Fruit fly (Drosophila melanogaster): ENCODE data around the gene natalisin.

The natalisin gene

DNA sequence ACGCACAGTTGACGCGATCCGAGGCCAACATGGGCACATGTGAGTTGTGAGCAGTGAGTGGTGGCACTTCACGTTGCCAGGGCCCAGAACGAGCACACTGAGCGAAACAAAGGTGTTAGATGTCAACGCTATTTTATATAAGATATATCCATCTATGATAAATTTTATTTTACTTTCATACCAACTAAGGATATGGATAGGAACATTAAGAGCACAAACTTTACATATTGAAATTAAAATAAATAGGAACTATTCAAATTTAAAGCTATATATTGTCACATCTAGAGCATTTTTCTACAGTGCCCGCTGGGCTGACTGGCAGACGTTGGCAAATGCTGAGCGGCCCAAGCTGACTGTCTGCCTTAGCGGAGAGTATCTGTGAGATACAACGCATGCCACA lies 51.3 kb downstream of the natalisin start (continued):
- peak; percentile 46 for TF ChIP-seq net (GFP tag; optimal IDR thresholded peaks at IDR 0.05)
- TF ChIP-seq CG31627 (GFP tag; optimal IDR thresholded peaks at IDR 0.05) = no peak
- TF ChIP-seq acj6 (GFP tag; optimal IDR thresholded peaks at IDR 0.05) = peak; percentile 43
- no peak for TF ChIP-seq CG1621 (tag; optimal IDR thresholded peaks at IDR 0.05)
- TF ChIP-seq CG6276 (GFP tag; optimal IDR thresholded peaks at IDR 0.05) = peak; percentile 43
- no peak for TF ChIP-seq fd85E (GFP tag; optimal IDR thresholded peaks at IDR 0.05)
- TF ChIP-seq lz (GFP tag; optimal IDR thresholded peaks at IDR 0.05) = peak; percentile 36
- no peak for TF ChIP-seq Hr38 (GFP tag; optimal IDR thresholded peaks at IDR 0.05)

DNA sequence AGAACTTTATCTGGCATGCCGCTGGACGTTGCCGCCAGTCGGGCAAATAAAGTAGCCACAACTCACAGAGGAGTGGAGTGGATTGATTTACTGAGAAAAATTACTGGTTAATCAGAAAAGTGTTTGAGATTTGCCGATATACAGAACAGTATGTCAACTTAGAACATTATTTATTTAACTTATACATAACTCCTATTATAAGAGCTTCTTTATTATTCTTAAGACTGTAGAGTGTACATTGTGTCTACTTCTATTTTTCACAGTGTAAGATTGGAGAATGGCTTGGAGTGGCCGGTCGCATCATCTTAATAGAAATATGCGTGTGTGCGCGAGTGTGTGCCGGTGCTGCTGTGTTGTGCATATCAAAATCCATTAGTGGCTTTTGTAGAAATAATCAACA lies 52.2 kb downstream of the natalisin start:
- TF ChIP-seq Met (GFP tag; optimal IDR thresholded peaks at IDR 0.05) = peak; percentile 41
- peak; percentile 63 for TF ChIP-seq pdm3 (GFP tag; optimal IDR thresholded peaks at IDR 0.05)
- TF ChIP-seq dac (GFP tag; optimal IDR thresholded peaks at IDR 0.05) = peak; percentile 71
- TF ChIP-seq CG6854 (GFP tag; optimal IDR thresholded peaks at IDR 0.05) = no peak
- TF ChIP-seq spab (GFP tag; optimal IDR thresholded peaks at IDR 0.05) = no peak
- no peak for TF ChIP-seq ss (GFP tag; optimal IDR thresholded peaks at IDR 0.05)
- TF ChIP-seq svp (GFP tag) = peak; percentile 55
- TF ChIP-seq CG7368 (GFP tag; optimal IDR thresholded peaks at IDR 0.05) = peak; percentile 21
- TF ChIP-seq dsx (GFP tag; optimal IDR thresholded peaks at IDR 0.05; ENCODE audit: poor library complexity, severe bottlenecking) = peak; percentile 37
- peak; percentile 91 for TF ChIP-seq CG8119 (GFP tag; IDR thresholded peaks at IDR 0.05)
- TF ChIP-seq CG10669 (GFP tag; optimal IDR thresholded peaks at IDR 0.05) = no peak
- peak; percentile 76 for TF ChIP-seq CG10631 (GFP tag; optimal IDR thresholded peaks at IDR 0.05)
- peak; percentile 21 for TF ChIP-seq CG11762 (GFP tag; optimal IDR thresholded peaks at IDR 0.05; ENCODE audit: insufficient read depth)
- peak; percentile 28 for TF ChIP-seq Eip75B (GFP tag; optimal IDR thresholded peaks at IDR 0.05)
- no peak for TF ChIP-seq fd59A (GFP tag; optimal IDR thresholded peaks at IDR 0.05)
- TF ChIP-seq CG3032 (tag; optimal IDR thresholded peaks at IDR 0.05) = no peak
- peak; percentile 25 for TF ChIP-seq Smox (GFP tag; optimal IDR thresholded peaks at IDR 0.05)
- no peak for TF ChIP-seq cyc (GFP tag; optimal IDR thresholded peaks at IDR 0.05)
- TF ChIP-seq CG32006 (GFP tag; optimal IDR thresholded peaks at IDR 0.05) = peak; percentile 91
- TF ChIP-seq salr (GFP tag; optimal IDR thresholded peaks at IDR 0.05) = peak in 1 of 2 experiments; percentile 78
- TF ChIP-seq Hr39 (GFP tag; optimal IDR thresholded peaks at IDR 0.05) = peak; percentile 31
- peak; percentile 43 for TF ChIP-seq CG6792 (GFP tag; optimal IDR thresholded peaks at IDR 0.05)
- TF ChIP-seq eg (GFP tag; IDR thresholded peaks at IDR 0.05) = peak; percentile 83
- peak; percentile 48 for TF ChIP-seq esn (GFP tag; optimal IDR thresholded peaks at IDR 0.05)
- peak; percentile 66 for TF ChIP-seq CG6276 (GFP tag; optimal IDR thresholded peaks at IDR 0.05)
- TF ChIP-seq Ets96B (tag; optimal IDR thresholded peaks at IDR 0.05) = peak; percentile 44
- TF ChIP-seq CG11902 (GFP tag; optimal IDR thresholded peaks at IDR 0.05) = no peak
- peak; percentile 31 for TF ChIP-seq topi (GFP tag; optimal IDR thresholded peaks at IDR 0.05)
- peak; percentile 27 for TF ChIP-seq CG31627 (GFP tag; optimal IDR thresholded peaks at IDR 0.05)
- TF ChIP-seq CG15336 (GFP tag; IDR thresholded peaks at IDR 0.05) = peak; percentile 91
- TF ChIP-seq net (GFP tag; optimal IDR thresholded peaks at IDR 0.05) = peak; percentile 52
- peak; percentile 85 for TF ChIP-seq CG6163 (GFP tag; IDR thresholded peaks at IDR 0.05)
- peak; percentile 83 for TF ChIP-seq CG4318 (GFP tag; optimal IDR thresholded peaks at IDR 0.05)
- TF ChIP-seq CG11294 (GFP tag; IDR thresholded peaks at IDR 0.05) = peak; percentile 68
- TF ChIP-seq Sox14 (GFP tag; optimal IDR thresholded peaks at IDR 0.05) = peak; percentile 77
- TF ChIP-seq lz (GFP tag; optimal IDR thresholded peaks at IDR 0.05) = peak; percentile 37
- TF ChIP-seq Eip78C (GFP tag) = peak; percentile 87
- TF ChIP-seq achi (GFP tag; optimal IDR thresholded peaks at IDR 0.05) = peak; percentile 76
- TF ChIP-seq acj6 (GFP tag; optimal IDR thresholded peaks at IDR 0.05) = peak; percentile 57
- TF ChIP-seq fkh (GFP tag; optimal IDR thresholded peaks at IDR 0.05) = no peak
- TF ChIP-seq Gug (GFP tag; IDR thresholded peaks at IDR 0.05) = peak; percentile 78
- peak; percentile 32 for TF ChIP-seq CG34406 (GFP tag; optimal IDR thresholded peaks at IDR 0.05)
- TF ChIP-seq Sox15 (GFP tag; optimal IDR thresholded peaks at IDR 0.05) = peak; percentile 4
- peak; percentile 46 for TF ChIP-seq CG3919 (GFP tag; optimal IDR thresholded peaks at IDR 0.05)
- TF ChIP-seq CG8319 (GFP tag; optimal IDR thresholded peaks at IDR 0.05) = no peak
- TF ChIP-seq Lpt (GFP tag; optimal IDR thresholded peaks at IDR 0.05) = peak; percentile 67
- peak; percentile 69 for TF ChIP-seq OdsH (GFP tag; optimal IDR thresholded peaks at IDR 0.05)
